Fruit fly (Drosophila melanogaster) whole organism, embryonic: Measurements from ENCODE around the gene CG17660.

Experiments
- B-H1 ChIP-seq: fragments of 200-800 bp; sonication (Bioruptor generic); IDR thresholded peaks from 3 replicates; pipeline ENCODE4 v1.3.6; 2022; ENCODE audit warnings: missing biosample characterization, missing genetic modification characterization
- Bteb2 ChIP-seq: fragments of 200-800 bp; sonication (Bioruptor generic); optimal IDR thresholded peaks from 2 replicates; lab custom pipeline; 2016; ENCODE audit warnings: missing biosample characterization, missing genetic modification characterization
- CG11085 ChIP-seq: fragments of 200-800 bp; sonication (Bioruptor generic); IDR thresholded peaks from 2 replicates; pipeline ENCODE4 v1.3.6; 2022; ENCODE audit warnings: missing biosample characterization, missing genetic modification characterization
- CG11247 ChIP-seq: fragments of 200-800 bp; sonication (Bioruptor generic); IDR thresholded peaks from 2 replicates; pipeline ENCODE4 v1.3.6; 2022; ENCODE audit warnings: missing biosample characterization, missing genetic modification characterization
- CG11695 ChIP-seq: fragments of 200-800 bp; sonication (Bioruptor generic); IDR thresholded peaks from 3 replicates; pipeline ENCODE4 v1.3.6; 2022; ENCODE audit warnings: missing biosample characterization, missing genetic modification characterization
- CG11723 ChIP-seq: fragments of 200-800 bp; sonication (Bioruptor generic); optimal IDR thresholded peaks from 2 replicates; lab custom pipeline; 2017; ENCODE audit warnings: missing biosample characterization, mild to moderate bottlenecking, missing genetic modification characterization
- CG12769 ChIP-seq: fragments of 200-800 bp; sonication (Bioruptor generic); optimal IDR thresholded peaks from 2 replicates; lab custom pipeline; 2019; ENCODE audit warnings: missing biosample characterization, mild to moderate bottlenecking, missing genetic modification characterization, moderate library complexity
- CG13287 ChIP-seq: fragments of 200-800 bp; sonication (Bioruptor generic); IDR thresholded peaks from 2 replicates; pipeline ENCODE4 v1.3.6; 2022; ENCODE audit warnings: missing biosample characterization, missing genetic modification characterization; ENCODE audit not compliant: partially characterized antibody
- CG14667 ChIP-seq: fragments of 200-800 bp; sonication (Bioruptor generic); IDR thresholded peaks from 2 replicates; pipeline ENCODE4 v1.3.6; 2022; ENCODE audit warnings: missing biosample characterization, missing genetic modification characterization
- CG17829 ChIP-seq: fragments of 200-800 bp; optimal IDR thresholded peaks from 2 replicates; lab custom pipeline; 2019; ENCODE audit warnings: missing biosample characterization, mild to moderate bottlenecking, missing genetic modification characterization, moderate library complexity
- CG1832 ChIP-seq: fragments of 200-800 bp; sonication (Bioruptor generic); optimal IDR thresholded peaks from 2 replicates; lab custom pipeline; 2017; ENCODE audit warnings: missing biosample characterization, mild to moderate bottlenecking, missing genetic modification characterization, inconsistent platforms
- CG3847 ChIP-seq: fragments of 200-800 bp; sonication (Bioruptor generic); IDR thresholded peaks from 2 replicates; pipeline ENCODE4 v1.3.6; 2022; ENCODE audit warnings: missing biosample characterization, missing genetic modification characterization
- CG6272 ChIP-seq: fragments of 200-800 bp; sonication (Bioruptor generic); IDR thresholded peaks from 2 replicates; pipeline ENCODE4 v1.3.6; 2022; ENCODE audit warnings: missing biosample characterization, missing genetic modification characterization
- CG6765 ChIP-seq: fragments of 200-800 bp; sonication (Bioruptor generic); optimal IDR thresholded peaks from 3 replicates; lab custom pipeline; 2017; ENCODE audit warnings: missing biosample characterization, mild to moderate bottlenecking, missing genetic modification characterization
- CG7745 ChIP-seq: fragments of 200-800 bp; sonication (Bioruptor generic); optimal IDR thresholded peaks from 2 replicates; lab custom pipeline; 2018; ENCODE audit warnings: missing biosample characterization, mild to moderate bottlenecking, missing genetic modification characterization, moderate library complexity
- CG7786 ChIP-seq: fragments of 200-800 bp; sonication (Bioruptor generic); optimal IDR thresholded peaks from 2 replicates; lab custom pipeline; 2016; ENCODE audit warnings: missing biosample characterization, missing genetic modification characterization
- CG8359 ChIP-seq: fragments of 200-800 bp; sonication (Bioruptor generic); optimal IDR thresholded peaks from 2 replicates; lab custom pipeline; 2017; ENCODE audit warnings: missing biosample characterization, mild to moderate bottlenecking, missing genetic modification characterization, borderline replicate concordance
- CrebB ChIP-seq: fragments of 200-800 bp; sonication (Bioruptor generic); optimal IDR thresholded peaks from 3 replicates; lab custom pipeline; 2018; ENCODE audit warnings: missing biosample characterization, mild to moderate bottlenecking, missing genetic modification characterization
- ERR ChIP-seq: fragments of 200-800 bp; sonication (Bioruptor generic); optimal IDR thresholded peaks from 2 replicates; lab custom pipeline; 2016; ENCODE audit warnings: missing biosample characterization, missing genetic modification characterization
- Eip74EF ChIP-seq, 2 experiments: fragments of 200-800 bp in 1 of 2; fragments of >200 bp in 1 of 2; sonication (Bioruptor generic) in 1 of 2; optimal IDR thresholded peaks; 2 replicates each; lab custom pipeline; 2017 to 2019; ENCODE audit warnings: missing biosample characterization in 2 of 2, missing genetic modification characterization in 2 of 2, mild to moderate bottlenecking in 1 of 2, moderate library complexity in 1 of 2
- HLH3B ChIP-seq: fragments of 200-800 bp; sonication (Bioruptor generic); IDR thresholded peaks from 2 replicates; pipeline ENCODE4 v1.3.6; 2022; ENCODE audit warnings: missing biosample characterization, missing genetic modification characterization
- Hr39 ChIP-seq: fragments of >200 bp; optimal IDR thresholded peaks from 2 replicates; lab custom pipeline; 2017
- Mad ChIP-seq: fragments of 200-800 bp; sonication (Bioruptor generic); optimal IDR thresholded peaks from 2 replicates; lab custom pipeline; 2016; ENCODE audit warnings: missing biosample characterization, missing genetic modification characterization
- NC2α ChIP-seq: fragments of 200-800 bp; sonication (Bioruptor generic); optimal IDR thresholded peaks from 2 replicates; lab custom pipeline; 2016; ENCODE audit warnings: missing biosample characterization, missing genetic modification characterization
- Neu2 ChIP-seq: fragments of 200-800 bp; sonication (Bioruptor generic); optimal IDR thresholded peaks from 3 replicates; lab custom pipeline; 2016; ENCODE audit warnings: missing biosample characterization, missing genetic modification characterization, borderline replicate concordance
- Ptx1 ChIP-seq: fragments of 200-800 bp; sonication (Bioruptor generic); IDR thresholded peaks from 2 replicates; pipeline ENCODE4 v1.3.6; 2022; ENCODE audit warnings: missing biosample characterization, missing genetic modification characterization
- Scr ChIP-seq: fragments of 200-800 bp; sonication (Bioruptor generic); IDR thresholded peaks from 2 replicates; pipeline ENCODE4 v1.3.6; 2022; ENCODE audit warnings: missing biosample characterization, missing genetic modification characterization; ENCODE audit not compliant: partially characterized antibody
- Xbp1 ChIP-seq: fragments of 200-800 bp; sonication (Bioruptor generic); optimal IDR thresholded peaks from 3 replicates; lab custom pipeline; 2016; ENCODE audit warnings: missing biosample characterization, mild to moderate bottlenecking, missing genetic modification characterization
- abd-A ChIP-seq: fragments of 200-800 bp; sonication (Bioruptor generic); optimal IDR thresholded peaks from 3 replicates; lab custom pipeline; 2019; ENCODE audit warnings: missing biosample characterization, mild to moderate bottlenecking, missing genetic modification characterization, moderate library complexity
- ase ChIP-seq: fragments of 200-800 bp; sonication (Bioruptor generic); IDR thresholded peaks from 3 replicates; pipeline ENCODE4 v1.3.6; 2022; ENCODE audit warnings: missing biosample characterization, missing genetic modification characterization
- bab2 ChIP-seq: fragments of 200-800 bp; sonication (Bioruptor generic); optimal IDR thresholded peaks from 2 replicates; lab custom pipeline; 2016; ENCODE audit warnings: missing biosample characterization, missing genetic modification characterization
- bowl ChIP-seq: fragments of 200-800 bp; sonication (Bioruptor generic); IDR thresholded peaks from 2 replicates; pipeline ENCODE4 v1.3.6; 2022; ENCODE audit warnings: missing biosample characterization, missing genetic modification characterization
- chif ChIP-seq, 2 experiments: fragments of 200-800 bp; sonication (Bioruptor generic); optimal IDR thresholded peaks; 3 replicates each; lab custom pipeline; 2016; ENCODE audit warnings: missing biosample characterization in 2 of 2, missing genetic modification characterization in 2 of 2
- chinmo ChIP-seq: fragments of 200-800 bp; sonication (Bioruptor generic); IDR thresholded peaks from 4 replicates; pipeline ENCODE4 v1.3.6; 2022; ENCODE audit warnings: missing biosample characterization, missing genetic modification characterization; ENCODE audit not compliant: partially characterized antibody
- eve ChIP-seq, 2 experiments: fragments of >200 bp; optimal IDR thresholded peaks; 2 replicates each; lab custom pipeline; 2017; ENCODE audit warnings: missing biosample characterization in 2 of 2, missing genetic modification characterization in 2 of 2
- exex ChIP-seq: fragments of 200-800 bp; sonication (Bioruptor generic); optimal IDR thresholded peaks from 4 replicates; lab custom pipeline; 2018; ENCODE audit warnings: missing biosample characterization, mild to moderate bottlenecking, missing genetic modification characterization, moderate library complexity
- fd102C ChIP-seq: fragments of 200-800 bp; sonication (Bioruptor generic); optimal IDR thresholded peaks from 2 replicates; lab custom pipeline; 2018; ENCODE audit warnings: missing biosample characterization, mild to moderate bottlenecking, missing genetic modification characterization, moderate library complexity
- hth ChIP-seq: fragments of >200 bp; optimal IDR thresholded peaks from 2 replicates; lab custom pipeline; 2017; ENCODE audit warnings: inconsistent platforms
- jing ChIP-seq: fragments of 200-800 bp; sonication (Bioruptor generic); optimal IDR thresholded peaks from 2 replicates; lab custom pipeline; 2018; ENCODE audit warnings: missing biosample characterization, mild to moderate bottlenecking, missing genetic modification characterization
- jumu ChIP-seq: fragments of 200-800 bp; sonication (Bioruptor generic); optimal IDR thresholded peaks from 3 replicates; lab custom pipeline; 2016; ENCODE audit warnings: missing biosample characterization, missing genetic modification characterization
- lbe ChIP-seq: fragments of 200-800 bp; sonication (Bioruptor generic); optimal IDR thresholded peaks from 2 replicates; lab custom pipeline; 2016; ENCODE audit warnings: missing biosample characterization, mild to moderate bottlenecking, missing genetic modification characterization
- lilli ChIP-seq: fragments of 200-800 bp; sonication (Bioruptor generic); optimal IDR thresholded peaks from 3 replicates; lab custom pipeline; 2016; ENCODE audit warnings: missing biosample characterization, missing genetic modification characterization
- lola ChIP-seq, 3 experiments: fragments of >200 bp in 2 of 3; fragments of 200-800 bp in 1 of 3; sonication (Bioruptor generic) in 1 of 3; optimal IDR thresholded peaks; 2 replicates each; lab custom pipeline; 2017 to 2019; ENCODE audit warnings: missing biosample characterization in 3 of 3, missing genetic modification characterization in 3 of 3, mild to moderate bottlenecking in 1 of 3, moderate library complexity in 1 of 3
- nerfin-2 ChIP-seq: fragments of 200-800 bp; sonication (Bioruptor generic); IDR thresholded peaks from 2 replicates; pipeline ENCODE4 v1.3.6; 2022; ENCODE audit warnings: missing biosample characterization, missing genetic modification characterization; ENCODE audit not compliant: partially characterized antibody
- p53 ChIP-seq: fragments of 200-800 bp; sonication (Bioruptor generic); optimal IDR thresholded peaks from 2 replicates; lab custom pipeline; 2016; ENCODE audit warnings: missing biosample characterization, missing genetic modification characterization
- ranshi ChIP-seq: fragments of 200-800 bp; sonication (Bioruptor generic); IDR thresholded peaks from 2 replicates; pipeline ENCODE4 v1.3.6; 2022; ENCODE audit warnings: missing biosample characterization, missing genetic modification characterization
- repo ChIP-seq: fragments of 200-800 bp; sonication (Bioruptor generic); optimal IDR thresholded peaks from 2 replicates; lab custom pipeline; 2016; ENCODE audit warnings: missing biosample characterization, missing genetic modification characterization
- run ChIP-seq: fragments of 200-800 bp; sonication (Bioruptor generic); optimal IDR thresholded peaks from 3 replicates; lab custom pipeline; 2018; ENCODE audit warnings: missing biosample characterization, mild to moderate bottlenecking, missing genetic modification characterization
- sd ChIP-seq: fragments of 200-800 bp; sonication (Bioruptor generic); optimal IDR thresholded peaks from 3 replicates; lab custom pipeline; 2018; ENCODE audit warnings: missing biosample characterization, mild to moderate bottlenecking, missing genetic modification characterization, moderate library complexity
- trem ChIP-seq: fragments of 200-800 bp; optimal IDR thresholded peaks from 3 replicates; lab custom pipeline; 2019; ENCODE audit warnings: missing biosample characterization, mild to moderate bottlenecking, missing genetic modification characterization, moderate library complexity

The CG17660 gene

dm6 chr2L:1737057-1737581 is 26.9 kb upstream of the CG17660 start (continued):
- TF ChIP-seq abd-A (tag; lab: Kevin White, UChicago): no peak
- TF ChIP-seq jing: peak; percentile 87
- peak; percentile 66 for TF ChIP-seq B-H1
- TF ChIP-seq Hr39 (lab: Kevin White, UChicago): no peak
- TF ChIP-seq Xbp1: peak; percentile 92
- TF ChIP-seq Neu2 (GFP tag; lab: Kevin White, UChicago): peak; percentile 61
- TF ChIP-seq CG12769 (tag; lab: Kevin White, UChicago): peak; percentile 87
- TF ChIP-seq CG7786 (GFP tag; lab: Kevin White, UChicago): peak; percentile 93
- TF ChIP-seq CG11085: peak; percentile 48; the same call in 1 of the 2 replicates
- TF ChIP-seq CG6765 (GFP tag; lab: Kevin White, UChicago): peak; percentile 22
- peak; percentile 91 for TF ChIP-seq bab2 (GFP tag; lab: Kevin White, UChicago)
- peak; percentile 68 for TF ChIP-seq trem (tag; lab: Kevin White, UChicago)
- TF ChIP-seq CG14667: peak; percentile 85
- TF ChIP-seq CG1832: no peak
- TF ChIP-seq ERR (GFP tag; lab: Kevin White, UChicago): peak; percentile 63
- no peak for TF ChIP-seq bowl (GFP tag; lab: Robert Waterston, UW)
- peak; percentile 87 for TF ChIP-seq Bteb2 (GFP tag; lab: Kevin White, UChicago)
- no peak for TF ChIP-seq fd102C (GFP tag; lab: Kevin White, UChicago)
- peak in 1 of 3 experiments; percentile 80 for TF ChIP-seq lola (GFP tag; optimal IDR thresholded peaks at IDR 0.05; lab: Kevin White, UChicago)
- peak; percentile 30 for TF ChIP-seq p53 (GFP tag; lab: Kevin White, UChicago)
- TF ChIP-seq CrebB (tag; lab: Kevin White, UChicago): peak; percentile 63
- peak; percentile 61 for TF ChIP-seq NC2α (GFP tag; lab: Kevin White, UChicago)
- TF ChIP-seq CG7745 (tag; lab: Kevin White, UChicago): no peak
- peak; percentile 87 to 94 for TF ChIP-seq chif (GFP tag; optimal IDR thresholded peaks at IDR 0.05; lab: Kevin White, UChicago)
- peak; percentile 76 for TF ChIP-seq CG17829 (tag; lab: Kevin White, UChicago)
- TF ChIP-seq CG11723 (GFP tag; lab: Kevin White, UChicago): peak; percentile 60
- peak in 1 of 2 experiments; percentile 84 for TF ChIP-seq Eip74EF (GFP tag; optimal IDR thresholded peaks at IDR 0.05; lab: Kevin White, UChicago)
- peak; percentile 52 for TF ChIP-seq sd (tag; lab: Kevin White, UChicago)
- peak; percentile 82 for TF ChIP-seq ase (GFP tag; lab: Robert Waterston, UW)
- TF ChIP-seq chinmo (GFP tag; lab: Robert Waterston, UW): peak; percentile 85; the same call in 3 of the 4 replicates
- TF ChIP-seq Ptx1 (GFP tag; lab: Robert Waterston, UW): peak; percentile 94
- TF ChIP-seq ranshi (GFP tag; lab: Robert Waterston, UW): peak; percentile 76; the same call in 1 of the 2 replicates
- TF ChIP-seq run (tag; lab: Kevin White, UChicago): peak; percentile 71
- peak; percentile 21 for TF ChIP-seq exex (tag; lab: Kevin White, UChicago)
- TF ChIP-seq CG11695 (GFP tag; lab: Robert Waterston, UW): peak; percentile 87
- TF ChIP-seq Mad (GFP tag; lab: Kevin White, UChicago): peak; percentile 86
- TF ChIP-seq CG3847 (GFP tag; lab: Robert Waterston, UW): peak; percentile 81
- TF ChIP-seq HLH3B: peak; percentile 84
- 0 out of 2 replicates have a peak, but pooled peaks have one; percentile 10 for TF ChIP-seq Scr (GFP tag; lab: Robert Waterston, UW)
- TF ChIP-seq nerfin-2 (GFP tag; lab: Robert Waterston, UW): no peak
- TF ChIP-seq repo: peak; percentile 74
- TF ChIP-seq lilli (GFP tag; lab: Kevin White, UChicago): peak; percentile 92
- peak; percentile 42; the same call in 1 of the 2 replicates for TF ChIP-seq CG13287 (GFP tag; lab: Robert Waterston, UW)
- no peak for TF ChIP-seq lbe (GFP tag; lab: Kevin White, UChicago)
- peak; percentile 87 for TF ChIP-seq CG6272 (GFP tag; lab: Robert Waterston, UW)
- peak; percentile 90 for TF ChIP-seq jumu (GFP tag; lab: Kevin White, UChicago)
- peak; percentile 80 for TF ChIP-seq CG11247 (GFP tag; lab: Robert Waterston, UW)
- peak in 1 of 2 experiments; percentile 94 for TF ChIP-seq eve (GFP tag; optimal IDR thresholded peaks at IDR 0.05; lab: Kevin White, UChicago)
- TF ChIP-seq hth: no peak
- TF ChIP-seq CG8359 (GFP tag; lab: Kevin White, UChicago): peak; percentile 51
